Worm (Caenorhabditis elegans) whole organism, mixed stage, embryonic: Measurements from ENCODE around the gene snpc-1.1.

Experiments
- M03D4.4 ChIP-seq: sonication (generic microtip); optimal IDR thresholded peaks from 2 replicates; lab custom pipeline; 2017; ENCODE audit warnings: mild to moderate bottlenecking, missing genetic modification characterization, missing compliant biosample characterization
- bed-3 ChIP-seq: fragments of 200-800 bp; sonication (Bioruptor generic); optimal IDR thresholded peaks from 3 replicates; lab custom pipeline; 2018; ENCODE audit warnings: mild to moderate bottlenecking, missing genetic modification characterization, moderate library complexity, missing compliant biosample characterization
- blmp-1 ChIP-seq: fragments of 150-350 bp; optimal IDR thresholded peaks from 2 replicates; lab custom pipeline; 2014; ENCODE audit warnings: missing biosample characterization, missing genetic modification characterization
- ceh-39 ChIP-seq: fragments of 150-350 bp; optimal IDR thresholded peaks from 2 replicates; lab custom pipeline; 2014; ENCODE audit warnings: missing biosample characterization, missing genetic modification characterization
- ceh-43 ChIP-seq: fragments of 200-800 bp; sonication (Bioruptor generic); optimal IDR thresholded peaks from 2 replicates; lab custom pipeline; 2018; ENCODE audit warnings: mild to moderate bottlenecking, missing genetic modification characterization, moderate library complexity, missing compliant biosample characterization
- ceh-83 ChIP-seq: fragments of 200-800 bp; sonication (Bioruptor generic); optimal IDR thresholded peaks from 2 replicates; lab custom pipeline; 2018; ENCODE audit warnings: mild to moderate bottlenecking, missing genetic modification characterization, missing compliant biosample characterization
- cnd-1 ChIP-seq: fragments of 200-800 bp; sonication (Bioruptor generic); optimal IDR thresholded peaks from 2 replicates; lab custom pipeline; 2018; ENCODE audit warnings: mild to moderate bottlenecking, missing genetic modification characterization, missing compliant biosample characterization
- drap-1 ChIP-seq: fragments of 200-800 bp; sonication (Bioruptor generic); optimal IDR thresholded peaks from 3 replicates; lab custom pipeline; 2018; ENCODE audit warnings: mild to moderate bottlenecking, missing genetic modification characterization, missing compliant biosample characterization
- elt-1 ChIP-seq: sonication (generic microtip); optimal IDR thresholded peaks from 2 replicates; lab custom pipeline; 2017; ENCODE audit warnings: missing genetic modification characterization, mild to moderate bottlenecking, missing compliant biosample characterization, antibody characterized with exemption, moderate library complexity, borderline replicate concordance; ENCODE audit not compliant: insufficient read depth
- elt-3 ChIP-seq: fragments of 150-350 bp; optimal IDR thresholded peaks from 2 replicates; lab custom pipeline; 2014; ENCODE audit warnings: missing biosample characterization, missing genetic modification characterization
- flh-1 ChIP-seq: fragments of 200-800 bp; sonication (Bioruptor generic); optimal IDR thresholded peaks from 2 replicates; lab custom pipeline; 2018; ENCODE audit warnings: mild to moderate bottlenecking, missing genetic modification characterization, moderate library complexity, missing compliant biosample characterization
- ham-2 ChIP-seq: fragments of 200-800 bp; sonication (Bioruptor generic); optimal IDR thresholded peaks from 2 replicates; lab custom pipeline; 2018; ENCODE audit warnings: mild to moderate bottlenecking, missing genetic modification characterization, missing compliant biosample characterization
- hlh-1 ChIP-seq: fragments of 150-350 bp; optimal IDR thresholded peaks from 2 replicates; lab custom pipeline; 2014; ENCODE audit warnings: missing biosample characterization, missing genetic modification reagents, missing genetic modification characterization
- lin-13 ChIP-seq: fragments of 150-350 bp; optimal IDR thresholded peaks from 2 replicates; lab custom pipeline; 2014; ENCODE audit warnings: missing biosample characterization, missing genetic modification characterization
- lin-32 ChIP-seq: fragments of 200-800 bp; sonication (Bioruptor generic); optimal IDR thresholded peaks from 2 replicates; lab custom pipeline; 2018; ENCODE audit warnings: mild to moderate bottlenecking, missing genetic modification characterization, missing compliant biosample characterization
- lsy-2 ChIP-seq: fragments of 150-350 bp; optimal IDR thresholded peaks from 2 replicates; lab custom pipeline; 2014; ENCODE audit warnings: missing biosample characterization, missing genetic modification characterization
- mab-5 ChIP-seq: fragments of 150-350 bp; optimal IDR thresholded peaks from 2 replicates; lab custom pipeline; 2014; ENCODE audit warnings: missing biosample characterization, missing genetic modification characterization
- mep-1 ChIP-seq: fragments of 150-350 bp; optimal IDR thresholded peaks from 2 replicates; lab custom pipeline; 2017; ENCODE audit warnings: missing biosample characterization, missing genetic modification reagents, missing genetic modification characterization, inconsistent platforms
- mls-2 ChIP-seq: sonication (generic microtip); optimal IDR thresholded peaks from 2 replicates; lab custom pipeline; 2016; ENCODE audit warnings: mild to moderate bottlenecking, missing genetic modification characterization, moderate library complexity, missing compliant biosample characterization
- nhr-12 ChIP-seq: fragments of 150-350 bp; optimal IDR thresholded peaks from 2 replicates; lab custom pipeline; 2014; ENCODE audit warnings: missing biosample characterization, missing genetic modification characterization
- nhr-2 ChIP-seq: fragments of 150-350 bp; optimal IDR thresholded peaks from 2 replicates; lab custom pipeline; 2014; ENCODE audit warnings: missing biosample characterization, missing genetic modification characterization
- nhr-237 ChIP-seq: fragments of 150-350 bp; optimal IDR thresholded peaks from 2 replicates; lab custom pipeline; 2014; ENCODE audit warnings: missing biosample characterization, missing genetic modification characterization
- nhr-28 ChIP-seq: fragments of 150-350 bp; optimal IDR thresholded peaks from 2 replicates; lab custom pipeline; 2014; ENCODE audit warnings: missing biosample characterization, missing genetic modification characterization
- nhr-76 ChIP-seq: sonication (generic microtip); optimal IDR thresholded peaks from 2 replicates; lab custom pipeline; 2017; ENCODE audit warnings: missing biosample characterization, missing genetic modification characterization
- pha-4 ChIP-seq: fragments of 150-350 bp; optimal IDR thresholded peaks from 2 replicates; lab custom pipeline; 2018; ENCODE audit warnings: missing biosample characterization, missing genetic modification reagents, missing genetic modification characterization
- snpc-4 ChIP-seq: fragments of 150-350 bp; optimal IDR thresholded peaks from 2 replicates; lab custom pipeline; 2014; ENCODE audit warnings: missing biosample characterization, missing genetic modification characterization
- sptf-1 ChIP-seq: sonication (generic microtip); optimal IDR thresholded peaks from 2 replicates; lab custom pipeline; 2017; ENCODE audit warnings: mild to moderate bottlenecking, missing genetic modification characterization, moderate library complexity, missing compliant biosample characterization
- tbx-8 ChIP-seq: fragments of 200-800 bp; sonication (Bioruptor generic); optimal IDR thresholded peaks from 2 replicates; lab custom pipeline; 2018; ENCODE audit warnings: mild to moderate bottlenecking, missing genetic modification characterization, moderate library complexity, missing compliant biosample characterization
- unc-120 ChIP-seq: sonication (generic microtip); optimal IDR thresholded peaks from 2 replicates; lab custom pipeline; 2017; ENCODE audit warnings: missing genetic modification characterization, missing compliant biosample characterization; ENCODE audit not compliant: poor library complexity, severe bottlenecking
- unc-62 ChIP-seq: fragments of 150-350 bp; optimal IDR thresholded peaks from 2 replicates; lab custom pipeline; 2014; ENCODE audit warnings: missing biosample characterization, missing genetic modification reagents, missing genetic modification characterization
- zip-8 ChIP-seq: fragments of 150-350 bp; optimal IDR thresholded peaks from 2 replicates; lab custom pipeline; 2014; ENCODE audit warnings: missing biosample characterization, missing genetic modification characterization
- ztf-11 ChIP-seq: fragments of 150-350 bp; optimal IDR thresholded peaks from 2 replicates; lab custom pipeline; 2014; ENCODE audit warnings: missing biosample characterization, missing genetic modification characterization

Gene snpc-1.1

ce11 chrII:7771917-7772316 is 9.2 kb downstream of the snpc-1.1 start, which contains the start of gene C06A8.8:
C06A8.8 (minus strand) TSS chrII:7772017.
- no peak for TF ChIP-seq zip-8
- no peak for TF ChIP-seq flh-1 (GFP tag; lab: Kevin White, UChicago)
- TF ChIP-seq pha-4 (tag; lab: Kevin White, UChicago): no peak
- TF ChIP-seq elt-1 (tag; lab: Kevin White, UChicago): no peak
- no peak for TF ChIP-seq unc-62 (GFP tag; lab: Kevin White, UChicago)
- no peak for TF ChIP-seq nhr-28
- no peak for TF ChIP-seq unc-120 (tag; lab: Kevin White, UChicago)
- no peak for TF ChIP-seq M03D4.4 (tag; lab: Kevin White, UChicago)
- no peak for TF ChIP-seq nhr-76 (tag; lab: Kevin White, UChicago)
- no peak for TF ChIP-seq mep-1 (tag; lab: Kevin White, UChicago)
- TF ChIP-seq nhr-12: no peak
- no peak for TF ChIP-seq ham-2 (GFP tag; lab: Kevin White, UChicago)
- TF ChIP-seq, all 35 proteins: peak for 0

DNA sequence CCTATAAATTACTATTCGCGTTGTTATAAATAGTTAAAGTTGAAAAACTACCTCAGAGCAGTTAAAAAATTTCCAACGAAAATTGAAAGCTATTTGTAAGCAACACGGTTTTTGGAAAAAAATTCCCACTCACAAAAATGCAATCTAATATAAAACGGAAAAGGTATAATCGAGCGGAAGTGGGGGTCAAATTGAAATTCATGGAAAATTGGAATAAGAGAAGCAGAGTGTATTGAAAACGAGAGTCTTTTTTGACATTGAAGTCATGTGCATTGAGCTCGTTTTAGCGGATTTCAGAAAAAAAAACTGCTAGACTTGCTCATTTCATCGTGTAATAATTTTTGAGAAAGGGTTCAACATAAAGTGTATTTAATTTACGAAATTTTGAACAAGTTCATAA is 10.8 kb downstream of the snpc-1.1 start:
- TF ChIP-seq zip-8: no peak
- TF ChIP-seq ztf-11 (tag; lab: Kevin White, UChicago): no peak
- no peak for TF ChIP-seq nhr-76 (tag; lab: Kevin White, UChicago)
- TF ChIP-seq flh-1 (GFP tag; lab: Kevin White, UChicago): no peak
- no peak for TF ChIP-seq lsy-2 (tag; lab: Kevin White, UChicago)
- no peak for TF ChIP-seq hlh-1
- TF ChIP-seq snpc-4 (tag; lab: Kevin White, UChicago): no peak
- no peak for TF ChIP-seq lin-32
- no peak for TF ChIP-seq nhr-237 (tag; lab: Kevin White, UChicago)
- TF ChIP-seq bed-3 (GFP tag; lab: Kevin White, UChicago): no peak
- TF ChIP-seq pha-4 (tag; lab: Kevin White, UChicago): no peak
- TF ChIP-seq nhr-28: no peak
- no peak for TF ChIP-seq unc-62 (GFP tag; lab: Kevin White, UChicago)
- TF ChIP-seq ceh-39: no peak
- no peak for TF ChIP-seq sptf-1
- TF ChIP-seq ceh-83 (GFP tag; lab: Kevin White, UChicago): no peak
- no peak for TF ChIP-seq blmp-1 (tag; lab: Kevin White, UChicago)

ce11 chrII:7769254-7769653 is 11.8 kb downstream of the snpc-1.1 start:
- TF ChIP-seq bed-3 (GFP tag; lab: Kevin White, UChicago) (no peak), flh-1 (GFP tag; lab: Kevin White, UChicago) (no peak), elt-3 (tag; lab: Kevin White, UChicago) (no peak), drap-1 (GFP tag; lab: Kevin White, UChicago) (no peak), unc-62 (GFP tag; lab: Kevin White, UChicago) (no peak), cnd-1 (tag; lab: Kevin White, UChicago) (no peak)

ce11 chrII:7765456-7765855 is 15.6 kb downstream of the snpc-1.1 start, which contains the start of gene srh-39:
srh-39 (minus strand) TSS chrII:7765556.
- TF ChIP-seq drap-1 (GFP tag; lab: Kevin White, UChicago) (no peak), elt-1 (tag; lab: Kevin White, UChicago) (no peak), nhr-28 (no peak), ceh-43 (GFP tag; lab: Kevin White, UChicago) (no peak), M03D4.4 (tag; lab: Kevin White, UChicago) (no peak), sptf-1 (no peak), lin-13 (tag; lab: Kevin White, UChicago) (no peak), nhr-12 (no peak), tbx-8 (GFP tag; lab: Kevin White, UChicago) (no peak), ceh-39 (no peak), mls-2 (no peak), mab-5 (tag; lab: Kevin White, UChicago) (no peak), nhr-2 (tag; lab: Kevin White, UChicago) (no peak)

ce11 chrII:7763569-7763968 is 17.5 kb downstream of the snpc-1.1 start, which contains the start of gene B0228.9:
B0228.9 (minus strand) TSS chrII:7763669.
- no peak for TF ChIP-seq lin-13 (tag; lab: Kevin White, UChicago)
- TF ChIP-seq nhr-2 (tag; lab: Kevin White, UChicago): no peak
- no peak for TF ChIP-seq lin-32
- no peak for TF ChIP-seq lsy-2 (tag; lab: Kevin White, UChicago)
- TF ChIP-seq nhr-12: no peak
